Worm (Caenorhabditis elegans) whole organism, late embryonic: ENCODE measurements around the gene msp-78.

Experiments
- lin-11 ChIP-seq: fragments of 200-800 bp; sonication (Bioruptor generic); optimal IDR thresholded peaks from 2 replicates; lab custom pipeline; 2018; ENCODE audit warnings: mild to moderate bottlenecking, missing genetic modification characterization, missing compliant biosample characterization
- nhr-11 ChIP-seq: fragments of 150-350 bp; optimal IDR thresholded peaks from 2 replicates; lab custom pipeline; 2014; ENCODE audit warnings: missing biosample characterization, missing genetic modification characterization
- tbx-2 ChIP-seq: sonication (generic microtip); optimal IDR thresholded peaks from 2 replicates; lab custom pipeline; 2016; ENCODE audit warnings: missing genetic modification characterization, missing compliant biosample characterization

DNA sequence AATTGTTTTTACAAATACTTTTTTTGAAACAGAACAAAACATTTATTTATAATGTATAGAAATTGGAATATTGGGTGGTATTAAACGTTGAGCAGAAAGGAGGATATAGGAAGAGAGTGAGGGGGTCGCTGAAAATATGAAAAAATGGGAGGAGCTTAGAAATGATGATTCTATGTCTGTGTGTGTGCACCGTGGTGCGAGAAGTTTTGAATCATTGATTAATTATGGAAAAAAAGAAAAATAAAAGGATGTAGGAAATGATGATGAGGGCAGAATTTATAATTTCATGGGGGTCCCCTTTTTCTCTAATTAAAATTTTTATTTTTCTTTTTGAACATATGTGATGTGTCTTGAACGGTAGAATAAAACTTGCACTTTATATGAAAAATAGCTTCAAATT lies 14.8 kb downstream of the msp-78 start, which contains the start of gene sre-4:
- no peak for TF ChIP-seq tbx-2 (tag; lab: Kevin White, UChicago)
- no peak for TF ChIP-seq nhr-11
- no peak for TF ChIP-seq lin-11 (tag; lab: Kevin White, UChicago)
